Fruit fly (Drosophila melanogaster) whole organism, embryonic: ENCODE data around the gene Csk.

Experiments
- C15 ChIP-seq: fragments of 200-800 bp; sonication (Bioruptor generic); IDR thresholded peaks from 3 replicates; pipeline ENCODE4 v1.3.6; 2022; ENCODE audit warnings: missing biosample characterization, missing genetic modification characterization
- CG10209 ChIP-seq: fragments of 200-800 bp; sonication (Bioruptor generic); optimal IDR thresholded peaks from 3 replicates; lab custom pipeline; 2017; ENCODE audit warnings: missing biosample characterization, mild to moderate bottlenecking, missing genetic modification characterization, missing genetic modification reagents
- CG11085 ChIP-seq: fragments of 200-800 bp; sonication (Bioruptor generic); IDR thresholded peaks from 2 replicates; pipeline ENCODE4 v1.3.6; 2022; ENCODE audit warnings: missing biosample characterization, missing genetic modification characterization
- CG12236 ChIP-seq: fragments of 200-800 bp; sonication (Bioruptor generic); optimal IDR thresholded peaks from 2 replicates; lab custom pipeline; 2016; ENCODE audit warnings: missing biosample characterization, missing genetic modification characterization
- CG13296 ChIP-seq: fragments of 200-800 bp; sonication (Bioruptor generic); optimal IDR thresholded peaks from 3 replicates; lab custom pipeline; 2018; ENCODE audit warnings: missing biosample characterization, mild to moderate bottlenecking, missing genetic modification characterization
- CG13624 ChIP-seq: fragments of 200-800 bp; sonication (Bioruptor generic); optimal IDR thresholded peaks from 2 replicates; lab custom pipeline; 2016; ENCODE audit warnings: missing biosample characterization, missing genetic modification characterization
- CG16813 ChIP-seq: fragments of 200-800 bp; sonication (Bioruptor generic); IDR thresholded peaks from 3 replicates; pipeline ENCODE4 v1.3.6; 2022; ENCODE audit warnings: missing biosample characterization, missing genetic modification characterization; ENCODE audit not compliant: partially characterized antibody
- CG17186 ChIP-seq: fragments of 200-800 bp; sonication (Bioruptor generic); optimal IDR thresholded peaks from 3 replicates; lab custom pipeline; 2017; ENCODE audit warnings: missing biosample characterization, missing genetic modification reagents, missing genetic modification characterization
- CG17328 ChIP-seq: fragments of 200-800 bp; sonication (Bioruptor generic); IDR thresholded peaks from 2 replicates; pipeline ENCODE4 v1.3.6; 2022; ENCODE audit warnings: missing biosample characterization, missing genetic modification characterization
- CG2120 ChIP-seq: fragments of 200-800 bp; sonication (Bioruptor generic); optimal IDR thresholded peaks from 3 replicates; lab custom pipeline; 2016; ENCODE audit warnings: missing biosample characterization, missing genetic modification characterization
- CG2678 ChIP-seq: fragments of 200-800 bp; sonication (Bioruptor generic); optimal IDR thresholded peaks from 3 replicates; lab custom pipeline; 2019; ENCODE audit warnings: missing biosample characterization, mild to moderate bottlenecking, missing genetic modification characterization, moderate library complexity
- CG30403 ChIP-seq: fragments of 200-800 bp; sonication (Bioruptor generic); optimal IDR thresholded peaks from 3 replicates; lab custom pipeline; 2016; ENCODE audit warnings: missing biosample characterization, missing genetic modification characterization
- CG30431 ChIP-seq: fragments of 200-800 bp; sonication (Bioruptor generic); optimal IDR thresholded peaks from 2 replicates; lab custom pipeline; 2017; ENCODE audit warnings: missing biosample characterization, missing genetic modification characterization
- CG3847 ChIP-seq: fragments of 200-800 bp; sonication (Bioruptor generic); IDR thresholded peaks from 2 replicates; pipeline ENCODE4 v1.3.6; 2022; ENCODE audit warnings: missing biosample characterization, missing genetic modification characterization
- CG4404 ChIP-seq: fragments of 200-800 bp; sonication (Bioruptor generic); IDR thresholded peaks from 2 replicates; pipeline ENCODE4 v1.3.6; 2022; ENCODE audit warnings: missing biosample characterization, missing genetic modification characterization
- CG4424 ChIP-seq: fragments of 200-800 bp; sonication (Bioruptor generic); optimal IDR thresholded peaks from 3 replicates; lab custom pipeline; 2016; ENCODE audit warnings: missing biosample characterization, missing genetic modification characterization
- CG5245 ChIP-seq: fragments of 200-800 bp; sonication (Bioruptor generic); optimal IDR thresholded peaks from 3 replicates; lab custom pipeline; 2016; ENCODE audit warnings: missing biosample characterization, missing genetic modification characterization
- CG7271 ChIP-seq: fragments of 200-800 bp; sonication (Bioruptor generic); optimal IDR thresholded peaks from 2 replicates; lab custom pipeline; 2018; ENCODE audit warnings: missing biosample characterization, mild to moderate bottlenecking, missing genetic modification characterization, moderate library complexity
- CG7372 ChIP-seq: fragments of 200-800 bp; sonication (Bioruptor generic); IDR thresholded peaks from 2 replicates; pipeline ENCODE4 v1.3.6; 2022; ENCODE audit warnings: missing biosample characterization, missing genetic modification characterization
- CG7987 ChIP-seq: fragments of 200-800 bp; sonication (Bioruptor generic); optimal IDR thresholded peaks from 2 replicates; lab custom pipeline; 2018; ENCODE audit warnings: missing biosample characterization, mild to moderate bottlenecking, missing genetic modification characterization, moderate library complexity
- CG8388 ChIP-seq: fragments of 200-800 bp; sonication (Bioruptor generic); optimal IDR thresholded peaks from 2 replicates; lab custom pipeline; 2019; ENCODE audit warnings: missing biosample characterization, mild to moderate bottlenecking, missing genetic modification characterization, moderate library complexity
- CG9215 ChIP-seq: fragments of 200-800 bp; sonication (Bioruptor generic); IDR thresholded peaks from 2 replicates; pipeline ENCODE4 v1.3.6; 2022; ENCODE audit warnings: missing biosample characterization, missing genetic modification characterization
- CG9797 ChIP-seq: fragments of 200-800 bp; sonication (Bioruptor generic); optimal IDR thresholded peaks from 3 replicates; lab custom pipeline; 2018; ENCODE audit warnings: missing biosample characterization, mild to moderate bottlenecking, missing genetic modification characterization
- CG9817 ChIP-seq: fragments of 200-800 bp; sonication (Bioruptor generic); optimal IDR thresholded peaks from 2 replicates; lab custom pipeline; 2018; ENCODE audit warnings: missing biosample characterization, mild to moderate bottlenecking, missing genetic modification characterization, moderate library complexity
- CoRest ChIP-seq: fragments of 200-800 bp; sonication (Bioruptor generic); optimal IDR thresholded peaks from 3 replicates; lab custom pipeline; 2018; ENCODE audit warnings: missing biosample characterization, mild to moderate bottlenecking, missing genetic modification characterization, moderate library complexity
- D19A ChIP-seq: fragments of 200-800 bp; optimal IDR thresholded peaks from 3 replicates; lab custom pipeline; 2019; ENCODE audit warnings: missing biosample characterization, mild to moderate bottlenecking, missing genetic modification characterization, moderate library complexity
- Dfd ChIP-seq, 2 experiments: fragments of >200 bp; optimal IDR thresholded peaks; 2 replicates each; lab custom pipeline; 2017; ENCODE audit warnings: missing biosample characterization in 2 of 2, missing genetic modification characterization in 2 of 2
- Ets97D ChIP-seq: fragments of 200-800 bp; sonication (Bioruptor generic); optimal IDR thresholded peaks from 3 replicates; lab custom pipeline; 2016; ENCODE audit warnings: missing biosample characterization, missing genetic modification characterization
- HLH4C ChIP-seq: fragments of 200-800 bp; sonication (Bioruptor generic); IDR thresholded peaks from 3 replicates; pipeline ENCODE4 v1.3.6; 2022; ENCODE audit warnings: missing biosample characterization, missing genetic modification characterization; ENCODE audit not compliant: partially characterized antibody
- HmgD ChIP-seq: fragments of 200-800 bp; sonication (Bioruptor generic); optimal IDR thresholded peaks from 3 replicates; lab custom pipeline; 2016; ENCODE audit warnings: missing biosample characterization, missing genetic modification characterization
- Mes4 ChIP-seq: fragments of 200-800 bp; sonication (Bioruptor generic); optimal IDR thresholded peaks from 2 replicates; lab custom pipeline; 2016; ENCODE audit warnings: missing biosample characterization, missing genetic modification characterization
- Oli ChIP-seq: fragments of 200-800 bp; sonication (Bioruptor generic); optimal IDR thresholded peaks from 2 replicates; lab custom pipeline; 2018; ENCODE audit warnings: missing biosample characterization, mild to moderate bottlenecking, missing genetic modification characterization, moderate library complexity
- Six4 ChIP-seq: fragments of 200-800 bp; sonication (Bioruptor generic); optimal IDR thresholded peaks from 2 replicates; lab custom pipeline; 2016; ENCODE audit warnings: missing biosample characterization, missing genetic modification characterization
- Sox100B ChIP-seq: fragments of 200-800 bp; sonication (Bioruptor generic); optimal IDR thresholded peaks from 3 replicates; lab custom pipeline; 2018; ENCODE audit warnings: missing biosample characterization, mild to moderate bottlenecking, missing genetic modification characterization
- Trl ChIP-seq, 3 experiments: fragments of >200 bp in 2 of 3; fragments of 200-800 bp in 1 of 3; sonication (Bioruptor generic) in 1 of 3; optimal IDR thresholded peaks; 2 replicates in 1 of 3; 3 replicates in 2 of 3; lab custom pipeline; 2016 to 2017; ENCODE audit warnings: missing biosample characterization in 1 of 3, missing genetic modification characterization in 1 of 3
- bowl ChIP-seq: fragments of 200-800 bp; sonication (Bioruptor generic); IDR thresholded peaks from 2 replicates; pipeline ENCODE4 v1.3.6; 2022; ENCODE audit warnings: missing biosample characterization, missing genetic modification characterization
- br ChIP-seq: fragments of >200 bp; optimal IDR thresholded peaks from 2 replicates; lab custom pipeline; 2017
- caup ChIP-seq: fragments of 200-800 bp; sonication (Bioruptor generic); optimal IDR thresholded peaks from 3 replicates; lab custom pipeline; 2017; ENCODE audit warnings: missing biosample characterization, mild to moderate bottlenecking, missing genetic modification characterization, moderate library complexity; ENCODE audit not compliant: severe bottlenecking
- cg ChIP-seq: fragments of 200-800 bp; sonication (Bioruptor generic); optimal IDR thresholded peaks from 3 replicates; lab custom pipeline; 2019; ENCODE audit warnings: missing biosample characterization, mild to moderate bottlenecking, missing genetic modification characterization, moderate library complexity
- gce ChIP-seq: fragments of 200-800 bp; sonication (Bioruptor generic); IDR thresholded peaks from 3 replicates; pipeline ENCODE4 v1.3.6; 2022; ENCODE audit warnings: missing biosample characterization, missing genetic modification characterization
- hth ChIP-seq: fragments of >200 bp; optimal IDR thresholded peaks from 2 replicates; lab custom pipeline; 2017; ENCODE audit warnings: inconsistent platforms
- kah ChIP-seq: fragments of 200-800 bp; sonication (Bioruptor generic); optimal IDR thresholded peaks from 2 replicates; lab custom pipeline; 2018; ENCODE audit warnings: missing biosample characterization, mild to moderate bottlenecking, missing genetic modification characterization
- lilli ChIP-seq: fragments of 200-800 bp; sonication (Bioruptor generic); optimal IDR thresholded peaks from 3 replicates; lab custom pipeline; 2016; ENCODE audit warnings: missing biosample characterization, missing genetic modification characterization
- nau ChIP-seq: fragments of 200-800 bp; sonication (Bioruptor generic); optimal IDR thresholded peaks from 3 replicates; lab custom pipeline; 2017; ENCODE audit warnings: missing biosample characterization, mild to moderate bottlenecking, missing genetic modification characterization, missing genetic modification reagents
- sqz ChIP-seq: fragments of 200-800 bp; sonication (Bioruptor generic); optimal IDR thresholded peaks from 3 replicates; lab custom pipeline; 2018; ENCODE audit warnings: missing biosample characterization, mild to moderate bottlenecking, missing genetic modification characterization
- sr ChIP-seq: fragments of 200-800 bp; sonication (Bioruptor generic); IDR thresholded peaks from 3 replicates; pipeline ENCODE4 v1.3.6; 2022; ENCODE audit warnings: missing biosample characterization, missing genetic modification characterization
- twi ChIP-seq: fragments of 200-800 bp; optimal IDR thresholded peaks from 2 replicates; lab custom pipeline; 2019; ENCODE audit warnings: missing biosample characterization, mild to moderate bottlenecking, missing genetic modification characterization, moderate library complexity
- tx ChIP-seq: fragments of 200-800 bp; sonication (Bioruptor generic); optimal IDR thresholded peaks from 2 replicates; lab custom pipeline; 2016; ENCODE audit warnings: missing biosample characterization, missing genetic modification characterization
- vvl ChIP-seq: fragments of 200-800 bp; sonication (Bioruptor generic); IDR thresholded peaks from 2 replicates; pipeline ENCODE4 v1.3.6; 2022; ENCODE audit warnings: missing biosample characterization, missing genetic modification characterization
- zfh1 ChIP-seq: fragments of 200-800 bp; sonication (Bioruptor generic); IDR thresholded peaks from 3 replicates; pipeline ENCODE4 v1.3.6; 2022; ENCODE audit warnings: missing biosample characterization, missing genetic modification characterization

The Csk gene

dm6 chr3R:11619709-11620409, 30.6 kb downstream of the Csk start, which contains the start of the genes Jupiter and CG14710 (continued):
- TF ChIP-seq Mes4 (GFP tag; lab: Kevin White, UChicago) (peak; percentile 61), CG11085 (GFP tag; lab: Robert Waterston, UW) (0 out of 2 replicates have a peak, but pooled peaks have one; percentile 18), Oli (tag; lab: Kevin White, UChicago) (peak; percentile 12), CG12236 (GFP tag; lab: Kevin White, UChicago) (peak; percentile 31), lilli (GFP tag; lab: Kevin White, UChicago) (peak; percentile 89), nau (GFP tag; lab: Kevin White, UChicago) (no peak), CG4404 (peak; percentile 57), cg (peak; percentile 78), CG30403 (GFP tag; lab: Kevin White, UChicago) (peak; percentile 83), Dfd (GFP tag; optimal IDR thresholded peaks at IDR 0.05; lab: Kevin White, UChicago) (no peak), sr (GFP tag; lab: Robert Waterston, UW) (no peak), CG2120 (GFP tag; lab: Kevin White, UChicago) (peak; percentile 90), HLH4C (GFP tag; lab: Robert Waterston, UW) (no peak), HmgD (GFP tag; lab: Kevin White, UChicago) (peak; percentile 96), vvl (GFP tag; lab: Robert Waterston, UW) (peak; percentile 91), tx (GFP tag; lab: Kevin White, UChicago) (peak; percentile 84), zfh1 (peak; percentile 83), CG17328 (GFP tag; lab: Robert Waterston, UW) (peak; percentile 66), br (lab: Kevin White, UChicago) (no peak), CG7372 (no peak), CG9215 (GFP tag; lab: Robert Waterston, UW) (peak; percentile 63), CG13296 (GFP tag; lab: Kevin White, UChicago) (peak; percentile 54), D19A (tag; lab: Kevin White, UChicago) (peak; percentile 23), hth (lab: Kevin White, UChicago) (no peak), CG13624 (GFP tag; lab: Kevin White, UChicago) (peak; percentile 89), CG5245 (GFP tag; lab: Kevin White, UChicago) (peak; percentile 31), CG4424 (GFP tag; lab: Kevin White, UChicago) (peak; percentile 64), bowl (GFP tag; lab: Robert Waterston, UW) (no peak), Sox100B (GFP tag; lab: Kevin White, UChicago) (no peak), CoRest (tag; lab: Kevin White, UChicago) (peak; percentile 79), CG2678 (tag; lab: Kevin White, UChicago) (peak; percentile 59), CG7987 (GFP tag; lab: Kevin White, UChicago) (no peak), caup (GFP tag; lab: Kevin White, UChicago) (peak; percentile 53), Six4 (GFP tag; lab: Kevin White, UChicago) (no peak), sqz (no peak), CG3847 (peak; percentile 86), CG9817 (tag; lab: Kevin White, UChicago) (peak; percentile 68), CG17186 (peak; percentile 18), Trl (optimal IDR thresholded peaks at IDR 0.05; lab: Kevin White, UChicago) (no peak), Trl (GFP tag; optimal IDR thresholded peaks at IDR 0.05; lab: Kevin White, UChicago) (peak; percentile 86), gce (GFP tag; lab: Robert Waterston, UW) (0 out of 3 replicates have a peak, but pooled peaks have one; percentile 41), Ets97D (GFP tag; lab: Kevin White, UChicago) (peak; percentile 93), CG8388 (GFP tag; lab: Kevin White, UChicago) (peak; percentile 11), twi (tag; lab: Kevin White, UChicago) (peak; percentile 43), CG30431 (no peak), CG10209 (GFP tag; lab: Kevin White, UChicago) (peak; percentile 46), CG16813 (GFP tag; lab: Robert Waterston, UW) (peak; percentile 33; the same call in 1 of the 3 replicates), CG9797 (peak; percentile 100), CG7271 (tag; lab: Kevin White, UChicago) (no peak), C15 (no peak), kah (GFP tag; lab: Kevin White, UChicago) (no peak)
